Worm (Caenorhabditis elegans): ENCODE data around the gene C28A5.2.

DNA sequence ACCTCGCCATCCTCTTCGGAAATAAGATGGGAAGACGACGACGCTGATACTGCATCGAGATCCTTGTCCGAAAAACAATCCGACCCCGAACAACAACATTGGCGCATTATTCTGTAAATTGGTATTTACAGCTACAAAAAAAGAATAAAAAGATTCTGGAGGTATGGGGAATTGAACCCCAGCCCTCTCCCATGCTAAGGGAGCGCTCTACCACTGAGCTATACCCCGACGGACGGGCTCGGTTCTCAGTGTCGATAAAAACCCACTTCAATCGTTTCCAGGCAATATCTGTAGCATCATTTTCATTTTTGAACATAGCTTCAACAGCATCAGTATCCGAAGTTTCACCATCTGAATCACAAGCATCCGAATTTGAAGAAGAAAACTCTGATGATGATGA, 10.5 kb downstream of the C28A5.2 start:
- TF ChIP-seq ceh-82 (tag; optimal IDR thresholded peaks at IDR 0.05), result no peak
- TF ChIP-seq nhr-10 (tag; optimal IDR thresholded peaks at IDR 0.05), result no peak
- TF ChIP-seq daf-8 (GFP tag; IDR thresholded peaks at IDR 0.05), result no peak
- TF ChIP-seq ceh-44 (GFP tag; IDR thresholded peaks at IDR 0.05), result no peak
- TF ChIP-seq nhr-11 (tag; optimal IDR thresholded peaks at IDR 0.05), result no peak
- TF ChIP-seq lin-13 (GFP tag; optimal IDR thresholded peaks at IDR 0.05), result peak; percentile 16
- TF ChIP-seq tag-97 (GFP tag; IDR thresholded peaks at IDR 0.05), result no peak
- TF ChIP-seq nhr-102 (tag; optimal IDR thresholded peaks at IDR 0.05), result no peak
- TF ChIP-seq arid-1 (GFP tag; conservative IDR thresholded peaks at IDR 0.05), result peak; percentile 80
- TF ChIP-seq fkh-10 (GFP tag; optimal IDR thresholded peaks at IDR 0.05), result no peak
